Comparison of ENCODE assay signal across 4 fruit fly cellular contexts in the genomic region with DNA sequence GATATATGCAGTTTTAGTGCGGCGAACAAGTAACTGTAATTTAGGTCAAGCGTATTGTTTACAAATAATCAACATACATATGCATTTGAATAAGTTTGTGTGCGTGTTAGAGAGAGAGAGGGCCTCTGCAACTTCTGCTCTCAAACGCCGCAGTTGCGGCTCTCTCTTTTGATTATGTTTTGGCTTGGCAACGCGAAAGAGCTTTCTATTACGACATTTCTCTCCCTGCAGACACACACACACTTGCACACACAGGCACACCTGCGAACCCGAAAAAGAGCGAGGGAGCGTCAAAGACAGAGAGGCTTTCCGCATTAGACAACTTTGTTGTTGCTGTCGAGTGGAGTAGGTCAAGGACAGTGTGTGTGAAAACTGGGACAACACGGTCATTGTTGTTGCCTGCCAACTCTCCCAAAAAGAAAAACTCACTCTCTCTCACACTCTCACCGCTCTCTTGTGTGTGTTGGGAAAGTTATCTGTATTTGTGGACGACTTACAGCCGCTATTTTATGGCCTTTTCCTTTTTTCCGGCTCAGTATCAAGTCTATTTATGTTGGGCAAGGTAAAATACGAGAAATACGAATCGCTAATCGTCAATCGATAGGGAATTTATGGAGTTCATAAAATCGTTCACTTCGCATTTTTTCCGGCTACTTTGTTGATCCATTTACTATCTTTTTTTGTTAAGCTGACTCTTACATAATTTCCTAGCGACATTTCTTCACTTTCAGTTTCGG.
TF ChIP-seq lines count a peak whose summit lies in the region.

No protein-coding gene starts in this region.

- TF ChIP-seq CTCF in whole organism, embryonic (GFP tag; optimal IDR thresholded peaks at IDR 0.05; lab: Kevin White, UChicago) = no peak

TF ChIP-seq in whole organism, embryonic, 481 proteins besides CTCF, POLR2A, EP300 and RAD21 (continues in another document):
- TF ChIP-seq Mad (GFP tag; optimal IDR thresholded peaks at IDR 0.05; lab: Kevin White, UChicago) (no peak), CG3407 (GFP tag; optimal IDR thresholded peaks at IDR 0.05; lab: Kevin White, UChicago) (no peak), CG4404 (GFP tag; IDR thresholded peaks at IDR 0.05; lab: Robert Waterston, UW) (no peak), Hmx (GFP tag; optimal IDR thresholded peaks at IDR 0.05; lab: Kevin White, UChicago) (no peak), tna (GFP tag; IDR thresholded peaks at IDR 0.05; lab: Robert Waterston, UW; ENCODE audit: partially characterized antibody) (no peak), luna (GFP tag; optimal IDR thresholded peaks at IDR 0.05; lab: Kevin White, UChicago) (no peak), run (tag; optimal IDR thresholded peaks at IDR 0.05; lab: Kevin White, UChicago) (no peak), sob (GFP tag; IDR thresholded peaks at IDR 0.05; lab: Robert Waterston, UW) (peak; percentile 46; the same call in 1 of the 2 replicates), CG6689 (GFP tag; IDR thresholded peaks at IDR 0.05; lab: Robert Waterston, UW) (no peak), MBD-R2 (GFP tag; IDR thresholded peaks at IDR 0.05; lab: Robert Waterston, UW) (no peak), Hsf (GFP tag; optimal IDR thresholded peaks at IDR 0.05; lab: Kevin White, UChicago) (no peak), ken (GFP tag; IDR thresholded peaks at IDR 0.05; lab: Robert Waterston, UW) (0 out of 3 replicates have a peak, but pooled peaks have one; percentile 24), CG18764 (GFP tag; optimal IDR thresholded peaks at IDR 0.05; lab: Kevin White, UChicago) (no peak), CoRest (tag; optimal IDR thresholded peaks at IDR 0.05; lab: Kevin White, UChicago) (no peak), emc (GFP tag; optimal IDR thresholded peaks at IDR 0.05; lab: Kevin White, UChicago) (no peak), CG12219 (GFP tag; optimal IDR thresholded peaks at IDR 0.05; lab: Kevin White, UChicago) (no peak), CG16815 (GFP tag; optimal IDR thresholded peaks at IDR 0.05; lab: Kevin White, UChicago) (no peak), CG15479 (GFP tag; optimal IDR thresholded peaks at IDR 0.05; lab: Kevin White, UChicago) (no peak), CG7271 (tag; optimal IDR thresholded peaks at IDR 0.05; lab: Kevin White, UChicago) (no peak), CG2116 (GFP tag; optimal IDR thresholded peaks at IDR 0.05; lab: Kevin White, UChicago) (no peak)

TF ChIP-seq in whole organism, prepupa, 60 proteins besides CTCF, POLR2A, EP300 and RAD21:
- peak; percentile 52 for TF ChIP-seq Eip78C (GFP tag; lab: Kevin White, UChicago)
- TF ChIP-seq CG8119 (GFP tag; IDR thresholded peaks at IDR 0.05; lab: Robert Waterston, UW) = peak; percentile 44; the same call in 2 of the 3 replicates
- no peak for TF ChIP-seq ss (GFP tag; optimal IDR thresholded peaks at IDR 0.05; lab: Kevin White, UChicago)
- TF ChIP-seq CG15336 (GFP tag; IDR thresholded peaks at IDR 0.05; lab: Robert Waterston, UW) = 0 out of 2 replicates have a peak, but pooled peaks have one; percentile 47
- no peak for TF ChIP-seq CG6854 (GFP tag; optimal IDR thresholded peaks at IDR 0.05; lab: Kevin White, UChicago)
- TF ChIP-seq svp (GFP tag; lab: Kevin White, UChicago) = no peak
- TF ChIP-seq Sox14 (GFP tag; optimal IDR thresholded peaks at IDR 0.05; lab: Kevin White, UChicago) = no peak
- peak; percentile 21 for TF ChIP-seq fkh (GFP tag; optimal IDR thresholded peaks at IDR 0.05; lab: Kevin White, UChicago)
- TF ChIP-seq CG6163 (GFP tag; IDR thresholded peaks at IDR 0.05; lab: Robert Waterston, UW) = 0 out of 3 replicates have a peak, but pooled peaks have one; percentile 18
- TF ChIP-seq vri (GFP tag; optimal IDR thresholded peaks at IDR 0.05; lab: Kevin White, UChicago) = peak; percentile 62
- no peak for TF ChIP-seq CG6792 (GFP tag; optimal IDR thresholded peaks at IDR 0.05; lab: Kevin White, UChicago)
- peak; percentile 34 for TF ChIP-seq Blimp-1 (GFP tag; optimal IDR thresholded peaks at IDR 0.05; lab: Kevin White, UChicago)
- peak; percentile 53 for TF ChIP-seq Eip75B (GFP tag; optimal IDR thresholded peaks at IDR 0.05; lab: Kevin White, UChicago)
- TF ChIP-seq dac (GFP tag; optimal IDR thresholded peaks at IDR 0.05; lab: Kevin White, UChicago) = peak; percentile 5
- TF ChIP-seq CG6276 (GFP tag; optimal IDR thresholded peaks at IDR 0.05; lab: Kevin White, UChicago) = peak; percentile 28

TF ChIP-seq in whole organism, pupa, 21 proteins besides CTCF, POLR2A, EP300 and RAD21:
- TF ChIP-seq CG32121 (GFP tag; IDR thresholded peaks at IDR 0.05; lab: Robert Waterston, UW) = peak; percentile 14; the same call in 1 of the 2 replicates
- TF ChIP-seq CG4496 (GFP tag; IDR thresholded peaks at IDR 0.05; lab: Robert Waterston, UW) = peak; percentile 49; the same call in 1 of the 3 replicates
- peak; percentile 51; the same call in 1 of the 2 replicates for TF ChIP-seq Ets98B (GFP tag; IDR thresholded peaks at IDR 0.05; lab: Robert Waterston, UW)
- TF ChIP-seq D1 (tag; optimal IDR thresholded peaks at IDR 0.05; lab: Kevin White, UChicago) = no peak
- no peak for TF ChIP-seq CG14655 (GFP tag; optimal IDR thresholded peaks at IDR 0.05; lab: Kevin White, UChicago)
- no peak for TF ChIP-seq CG8159 (tag; optimal IDR thresholded peaks at IDR 0.05; lab: Kevin White, UChicago)
- TF ChIP-seq Pif1B (GFP tag; optimal IDR thresholded peaks at IDR 0.05; lab: Kevin White, UChicago) = no peak
- no peak for TF ChIP-seq EcR (GFP tag; optimal IDR thresholded peaks at IDR 0.05; lab: Kevin White, UChicago)
- TF ChIP-seq CG8301 (tag; optimal IDR thresholded peaks at IDR 0.05; lab: Kevin White, UChicago) = no peak

TF ChIP-seq in whole organism, wandering third instar larva, 38 proteins besides CTCF, POLR2A, EP300 and RAD21:
- TF ChIP-seq Dif (GFP tag; optimal IDR thresholded peaks at IDR 0.05; lab: Kevin White, UChicago; ENCODE audit: partially characterized antibody) = peak; percentile 6
- TF ChIP-seq brk (GFP tag; optimal IDR thresholded peaks at IDR 0.05; lab: Kevin White, UChicago) = no peak
- no peak for TF ChIP-seq Abd-B (GFP tag; optimal IDR thresholded peaks at IDR 0.05; lab: Kevin White, UChicago)
- no peak for TF ChIP-seq br (GFP tag; optimal IDR thresholded peaks at IDR 0.05; lab: Kevin White, UChicago)
- TF ChIP-seq Hnf4 (GFP tag; optimal IDR thresholded peaks at IDR 0.05; lab: Kevin White, UChicago) = no peak
- no peak for TF ChIP-seq OdsH (GFP tag; optimal IDR thresholded peaks at IDR 0.05; lab: Kevin White, UChicago)
- TF ChIP-seq ey (GFP tag; optimal IDR thresholded peaks at IDR 0.05; lab: Kevin White, UChicago) = no peak
- TF ChIP-seq CG9705 (GFP tag; optimal IDR thresholded peaks at IDR 0.05; lab: Kevin White, UChicago) = no peak
- TF ChIP-seq dl (GFP tag; optimal IDR thresholded peaks at IDR 0.05; lab: Kevin White, UChicago; ENCODE audit: insufficient read depth in 1 of 2, partially characterized antibody in 2 of 2) = peak in 1 of 2 experiments; percentile 60
- no peak for TF ChIP-seq usp (GFP tag; optimal IDR thresholded peaks at IDR 0.05; lab: Kevin White, UChicago)
- TF ChIP-seq Hr83 (GFP tag; optimal IDR thresholded peaks at IDR 0.05; lab: Kevin White, UChicago; ENCODE audit: poor library complexity, severe bottlenecking) = no peak
- no peak for TF ChIP-seq jim (GFP tag; optimal IDR thresholded peaks at IDR 0.05; lab: Kevin White, UChicago)
- no peak for TF ChIP-seq dsf (GFP tag; optimal IDR thresholded peaks at IDR 0.05; lab: Kevin White, UChicago; ENCODE audit: borderline replicate concordance)
- no peak for TF ChIP-seq Hr78 (GFP tag; optimal IDR thresholded peaks at IDR 0.05; lab: Kevin White, UChicago)
- no peak for TF ChIP-seq CG32264 (GFP tag; optimal IDR thresholded peaks at IDR 0.05; lab: Kevin White, UChicago)
- no peak for TF ChIP-seq sage (GFP tag; optimal IDR thresholded peaks at IDR 0.05; lab: Kevin White, UChicago)
- TF ChIP-seq Mio (GFP tag; optimal IDR thresholded peaks at IDR 0.05; lab: Kevin White, UChicago) = no peak
